Fruit fly (Drosophila melanogaster) whole organism: ENCODE measurements around the gene CG9021.

Experiments
- CG8478 ChIP-seq: fragments of >200 bp; optimal IDR thresholded peaks from 2 replicates; lab custom pipeline; 2018; ENCODE audit warnings: inconsistent platforms
- Dll ChIP-seq: fragments of >200 bp; optimal IDR thresholded peaks from 2 replicates; lab custom pipeline; 2017
- EcR ChIP-seq, 2 experiments: fragments of >200 bp; optimal IDR thresholded peaks; 2 replicates each; lab custom pipeline; 2017; ENCODE audit warnings: missing biosample characterization in 2 of 2, missing genetic modification characterization in 2 of 2, missing genetic modification reagents in 2 of 2
- pan ChIP-seq: fragments of >200 bp; optimal IDR thresholded peaks from 2 replicates; lab custom pipeline; 2017
- psq ChIP-seq: fragments of >200 bp; optimal IDR thresholded peaks from 2 replicates; lab custom pipeline; 2017
- usp ChIP-seq: fragments of >200 bp; optimal IDR thresholded peaks from 2 replicates; lab custom pipeline; 2017; ENCODE audit warnings: missing biosample characterization, missing genetic modification characterization, mixed read lengths

DNA sequence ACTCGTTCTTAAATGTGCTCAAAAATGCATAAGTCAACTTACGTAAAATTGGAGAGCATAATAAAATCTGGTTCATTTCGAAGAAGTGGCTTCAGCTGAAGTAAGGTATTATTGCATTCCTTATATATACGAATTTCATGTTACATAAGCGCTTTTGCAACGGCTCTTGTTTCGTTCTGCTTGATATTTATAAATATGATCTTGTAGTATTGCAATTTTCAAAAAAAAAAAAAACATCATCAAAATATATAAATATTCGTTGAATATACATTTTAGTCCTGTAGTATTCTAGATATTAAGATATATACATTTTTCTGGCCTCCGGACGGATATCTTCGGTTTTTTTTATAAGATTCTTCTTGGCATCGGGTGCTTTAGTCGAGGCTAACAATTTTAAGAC lies 10.7 kb downstream of the CG9021 start, which contains the start of gene Acp26Aa:
- TF ChIP-seq psq (lab: Kevin White, UChicago) = no peak
- TF ChIP-seq pan (lab: Kevin White, UChicago) = no peak
- TF ChIP-seq CG8478 (lab: Kevin White, UChicago) = no peak
- TF ChIP-seq usp (GFP tag; lab: Kevin White, UChicago) = no peak
- no peak for TF ChIP-seq EcR (GFP tag; optimal IDR thresholded peaks at IDR 0.05; lab: Kevin White, UChicago)
- no peak for TF ChIP-seq Dll (lab: Kevin White, UChicago)
